Fruit fly (Drosophila melanogaster) whole organism, embryonic: ENCODE results near the gene Rpt4.

ENCODE experiments used
- CG1233 ChIP-seq: fragments of 200-800 bp; sonication (Bioruptor generic); optimal IDR thresholded peaks from 4 replicates; lab custom pipeline; 2018; ENCODE audit warnings: missing biosample characterization, mild to moderate bottlenecking, missing genetic modification characterization
- CG12942 ChIP-seq: fragments of 200-800 bp; sonication (Bioruptor generic); optimal IDR thresholded peaks from 3 replicates; lab custom pipeline; 2016; ENCODE audit warnings: missing biosample characterization, missing genetic modification characterization
- CG13287 ChIP-seq: fragments of 200-800 bp; sonication (Bioruptor generic); IDR thresholded peaks from 2 replicates; pipeline ENCODE4 v1.3.6; 2022; ENCODE audit warnings: missing biosample characterization, missing genetic modification characterization; ENCODE audit not compliant: partially characterized antibody
- CG16815 ChIP-seq: fragments of 200-800 bp; sonication (Bioruptor generic); optimal IDR thresholded peaks from 3 replicates; lab custom pipeline; 2017; ENCODE audit warnings: missing biosample characterization, mild to moderate bottlenecking, missing genetic modification characterization
- CG32772 ChIP-seq: fragments of 200-800 bp; sonication (Bioruptor generic); IDR thresholded peaks from 2 replicates; pipeline ENCODE4 v1.3.6; 2022; ENCODE audit warnings: missing biosample characterization, missing genetic modification characterization
- CG34376 ChIP-seq: fragments of 200-800 bp; sonication (Bioruptor generic); optimal IDR thresholded peaks from 2 replicates; lab custom pipeline; 2018; ENCODE audit warnings: missing biosample characterization, mild to moderate bottlenecking, missing genetic modification characterization
- CG6272 ChIP-seq: fragments of 200-800 bp; sonication (Bioruptor generic); IDR thresholded peaks from 2 replicates; pipeline ENCODE4 v1.3.6; 2022; ENCODE audit warnings: missing biosample characterization, missing genetic modification characterization
- D19B ChIP-seq: fragments of 200-800 bp; sonication (Bioruptor generic); optimal IDR thresholded peaks from 2 replicates; lab custom pipeline; 2017; ENCODE audit warnings: missing biosample characterization, mild to moderate bottlenecking, missing genetic modification characterization
- Med ChIP-seq: fragments of 200-800 bp; sonication (Bioruptor generic); peaks from one replicate; lab custom pipeline; 2016; ENCODE audit warnings: missing biosample characterization, missing genetic modification characterization, mild to moderate bottlenecking, inconsistent platforms, moderate library complexity
- Taf1 ChIP-seq: fragments of 200-800 bp; sonication (Bioruptor generic); IDR thresholded peaks from 2 replicates; pipeline ENCODE4 v1.3.6; 2022; ENCODE audit warnings: missing biosample characterization, missing genetic modification characterization
- amos ChIP-seq: fragments of 200-800 bp; sonication (Bioruptor generic); IDR thresholded peaks from 2 replicates; pipeline ENCODE4 v1.3.6; 2022; ENCODE audit warnings: missing biosample characterization, missing genetic modification characterization; ENCODE audit not compliant: partially characterized antibody
- bowl ChIP-seq: fragments of 200-800 bp; sonication (Bioruptor generic); IDR thresholded peaks from 2 replicates; pipeline ENCODE4 v1.3.6; 2022; ENCODE audit warnings: missing biosample characterization, missing genetic modification characterization
- cg ChIP-seq: fragments of 200-800 bp; sonication (Bioruptor generic); optimal IDR thresholded peaks from 3 replicates; lab custom pipeline; 2019; ENCODE audit warnings: missing biosample characterization, mild to moderate bottlenecking, missing genetic modification characterization, moderate library complexity
- chinmo ChIP-seq: fragments of 200-800 bp; sonication (Bioruptor generic); IDR thresholded peaks from 4 replicates; pipeline ENCODE4 v1.3.6; 2022; ENCODE audit warnings: missing biosample characterization, missing genetic modification characterization; ENCODE audit not compliant: partially characterized antibody
- ci ChIP-seq: fragments of 200-800 bp; sonication (Bioruptor generic); IDR thresholded peaks from 3 replicates; pipeline ENCODE4 v1.3.6; 2022; ENCODE audit warnings: missing biosample characterization, missing genetic modification characterization
- crp ChIP-seq, 2 experiments: fragments of 200-800 bp; sonication (Bioruptor generic); optimal IDR thresholded peaks; 2 replicates in 1 of 2; 3 replicates in 1 of 2; lab custom pipeline; 2017; ENCODE audit warnings: missing biosample characterization in 2 of 2, missing genetic modification characterization in 2 of 2, mild to moderate bottlenecking in 1 of 2, moderate library complexity in 1 of 2
- cwo ChIP-seq: fragments of 200-800 bp; sonication (Bioruptor generic); optimal IDR thresholded peaks from 3 replicates; lab custom pipeline; 2017; ENCODE audit warnings: missing biosample characterization, missing genetic modification characterization, mild to moderate bottlenecking, moderate library complexity, missing genetic modification reagents
- ems ChIP-seq: fragments of 200-800 bp; sonication (Bioruptor generic); optimal IDR thresholded peaks from 3 replicates; lab custom pipeline; 2016; ENCODE audit warnings: missing biosample characterization, missing genetic modification characterization
- exex ChIP-seq: fragments of 200-800 bp; sonication (Bioruptor generic); optimal IDR thresholded peaks from 4 replicates; lab custom pipeline; 2018; ENCODE audit warnings: missing biosample characterization, mild to moderate bottlenecking, missing genetic modification characterization, moderate library complexity
- fd3F ChIP-seq: fragments of 200-800 bp; sonication (Bioruptor generic); optimal IDR thresholded peaks from 2 replicates; lab custom pipeline; 2018; ENCODE audit warnings: missing biosample characterization, mild to moderate bottlenecking, missing genetic modification characterization, moderate library complexity
- fd96Cb ChIP-seq: fragments of 200-800 bp; sonication (Bioruptor generic); optimal IDR thresholded peaks from 2 replicates; lab custom pipeline; 2018; ENCODE audit warnings: missing biosample characterization, mild to moderate bottlenecking, missing genetic modification characterization, moderate library complexity
- grn ChIP-seq: fragments of 200-800 bp; sonication (Bioruptor generic); optimal IDR thresholded peaks from 3 replicates; lab custom pipeline; 2017; ENCODE audit warnings: missing biosample characterization, missing genetic modification characterization
- ham ChIP-seq: fragments of 200-800 bp; sonication (Bioruptor generic); IDR thresholded peaks from 2 replicates; pipeline ENCODE4 v1.3.6; 2022; ENCODE audit warnings: missing biosample characterization, missing genetic modification characterization
- mirr ChIP-seq: fragments of 200-800 bp; sonication (Bioruptor generic); optimal IDR thresholded peaks from 3 replicates; lab custom pipeline; 2018; ENCODE audit warnings: missing biosample characterization, mild to moderate bottlenecking, missing genetic modification characterization
- phol ChIP-seq: fragments of 200-800 bp; sonication (Bioruptor generic); optimal IDR thresholded peaks from 3 replicates; lab custom pipeline; 2018; ENCODE audit warnings: missing biosample characterization, mild to moderate bottlenecking, missing genetic modification characterization, moderate library complexity
- row ChIP-seq: fragments of 200-800 bp; sonication (Bioruptor generic); IDR thresholded peaks from 3 replicates; pipeline ENCODE4 v1.3.6; 2022; ENCODE audit warnings: missing biosample characterization, missing genetic modification characterization
- schlank ChIP-seq: fragments of 200-800 bp; sonication (Bioruptor generic); optimal IDR thresholded peaks from 2 replicates; lab custom pipeline; 2018; ENCODE audit warnings: missing biosample characterization, mild to moderate bottlenecking, missing genetic modification characterization
- stc ChIP-seq: fragments of 200-800 bp; sonication (Bioruptor generic); IDR thresholded peaks from 2 replicates; pipeline ENCODE4 v1.3.6; 2022; ENCODE audit warnings: missing biosample characterization, missing genetic modification characterization
- sug ChIP-seq: fragments of 200-800 bp; optimal IDR thresholded peaks from 2 replicates; lab custom pipeline; 2019; ENCODE audit warnings: missing biosample characterization, mild to moderate bottlenecking, missing genetic modification characterization, moderate library complexity
- vnd ChIP-seq: fragments of 200-800 bp; sonication (Bioruptor generic); IDR thresholded peaks from 3 replicates; pipeline ENCODE4 v1.3.6; 2022; ENCODE audit warnings: missing biosample characterization, missing genetic modification characterization; ENCODE audit not compliant: partially characterized antibody

Gene Rpt4

dm6 chrX:6253701-6254100 is 37.3 kb downstream of the Rpt4 start (continued):
- no peak for TF ChIP-seq Taf1 (GFP tag; lab: Robert Waterston, UW)
- no peak for TF ChIP-seq crp (GFP tag; optimal IDR thresholded peaks at IDR 0.05; lab: Kevin White, UChicago)
- TF ChIP-seq chinmo (GFP tag; lab: Robert Waterston, UW), result 0 out of 4 replicates have a peak, but pooled peaks have one; percentile 38
- peak; percentile 16 for TF ChIP-seq fd3F (GFP tag; lab: Kevin White, UChicago)

dm6 chrX:6252897-6253540 is 38.0 kb downstream of the Rpt4 start:
- no peak for TF ChIP-seq CG32772
- TF ChIP-seq D19B (GFP tag; lab: Kevin White, UChicago), result peak; percentile 87
- TF ChIP-seq amos (GFP tag; lab: Robert Waterston, UW), result no peak
- TF ChIP-seq CG12942 (GFP tag; lab: Kevin White, UChicago), result no peak
- TF ChIP-seq schlank (tag; lab: Kevin White, UChicago), result peak; percentile 6
- TF ChIP-seq bowl (GFP tag; lab: Robert Waterston, UW), result no peak
- TF ChIP-seq stc (GFP tag; lab: Robert Waterston, UW), result peak; percentile 8; the same call in 1 of the 2 replicates
- peak; percentile 70 for TF ChIP-seq mirr (GFP tag; lab: Kevin White, UChicago)
- peak; percentile 60 for TF ChIP-seq CG34376 (GFP tag; lab: Kevin White, UChicago)
- TF ChIP-seq vnd, result 0 out of 3 replicates have a peak, but pooled peaks have one; percentile 15
- no peak for TF ChIP-seq phol
- no peak for TF ChIP-seq CG6272 (GFP tag; lab: Robert Waterston, UW)
- TF ChIP-seq ci (GFP tag; lab: Robert Waterston, UW), result 0 out of 3 replicates have a peak, but pooled peaks have one; percentile 12
- peak; percentile 39 for TF ChIP-seq grn (GFP tag; lab: Kevin White, UChicago)
- TF ChIP-seq ham, result no peak
- no peak for TF ChIP-seq fd96Cb (tag; lab: Kevin White, UChicago)
- no peak for TF ChIP-seq ems (GFP tag; lab: Kevin White, UChicago)
- no peak for TF ChIP-seq CG1233
- TF ChIP-seq cg (GFP tag; lab: Kevin White, UChicago), result no peak
- TF ChIP-seq cwo (GFP tag; lab: Kevin White, UChicago), result peak; percentile 1
- peak; percentile 87 for TF ChIP-seq exex (tag; lab: Kevin White, UChicago)
- TF ChIP-seq sug (tag; lab: Kevin White, UChicago), result peak; percentile 11
- peak; percentile 52; the same call in 2 of the 3 replicates for TF ChIP-seq row
- TF ChIP-seq CG13287 (GFP tag; lab: Robert Waterston, UW), result no peak
- TF ChIP-seq Med (GFP tag; lab: Kevin White, UChicago), result peak; percentile 5
- no peak for TF ChIP-seq CG16815 (GFP tag; lab: Kevin White, UChicago)
